Worm (Caenorhabditis elegans) whole organism, L4/young adult: ENCODE data around the gene M117.6.

Experiments used
- dao-5 ChIP-seq: sonication (generic microtip); optimal IDR thresholded peaks from 2 replicates; lab custom pipeline; 2016; ENCODE audit warnings: missing genotype, missing genetic modification characterization, moderate library complexity, missing compliant biosample characterization
- him-1 ChIP-seq: sonication (generic microtip); optimal IDR thresholded peaks from 2 replicates; lab custom pipeline; 2016; ENCODE audit warnings: missing genotype, missing genetic modification reagents, missing genetic modification characterization, missing compliant biosample characterization

DNA sequence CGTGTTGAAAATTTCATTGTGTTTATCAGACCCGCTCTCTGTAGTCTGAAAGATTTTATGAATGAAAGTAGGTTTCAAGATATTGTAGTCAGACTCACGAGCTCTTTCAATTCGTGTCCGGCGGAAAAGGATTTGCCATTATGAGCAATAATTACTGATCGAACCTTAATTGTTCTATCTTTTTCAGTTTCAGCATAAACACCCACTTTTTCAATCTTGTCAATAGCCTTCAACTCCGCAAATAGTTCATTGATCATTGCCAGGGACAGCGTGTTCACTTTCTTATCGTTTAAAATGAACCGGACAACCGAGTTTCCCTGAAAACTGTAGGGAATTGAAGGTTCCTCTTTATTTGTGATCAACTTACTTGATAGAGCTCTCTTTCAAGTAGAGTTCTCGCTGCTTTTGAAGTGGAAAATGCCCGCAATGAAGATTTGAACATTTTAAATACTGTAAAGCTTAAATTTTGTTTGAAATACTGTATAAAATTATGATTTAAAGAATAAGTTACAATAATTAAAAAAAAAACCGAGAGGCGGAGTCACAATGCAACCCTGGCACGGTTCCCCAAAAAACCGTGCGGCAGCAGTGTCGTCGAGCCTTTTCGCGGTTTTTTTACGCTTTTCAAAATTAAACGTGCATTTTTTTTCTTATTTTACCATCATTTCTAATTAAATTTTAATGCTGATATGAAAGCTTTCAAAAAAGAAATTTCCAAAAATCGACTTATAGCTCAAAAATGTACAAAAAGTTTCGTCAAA is 28.2 kb upstream of the M117.6 start, which contains the start of gene ech-2:
- TF ChIP-seq dao-5 (no peak), him-1 (no peak)
